Fruit fly (Drosophila melanogaster): ENCODE measurements around the gene CG32263.

CG32263 gene

dm6 chr3L:3787595-3788151, 23.2 kb downstream of the CG32263 start (continued):
- TF ChIP-seq ERR (GFP tag; optimal IDR thresholded peaks at IDR 0.05) (no peak), CG7556 (GFP tag; optimal IDR thresholded peaks at IDR 0.05) (no peak), Atf3 (GFP tag; optimal IDR thresholded peaks at IDR 0.05) (no peak), chinmo (GFP tag; IDR thresholded peaks at IDR 0.05; ENCODE audit: partially characterized antibody) (peak; percentile 52; the same call in 1 of the 4 replicates), CG7357 (GFP tag; IDR thresholded peaks at IDR 0.05) (no peak), nau (GFP tag; optimal IDR thresholded peaks at IDR 0.05) (peak; percentile 38), YL-1 (GFP tag; optimal IDR thresholded peaks at IDR 0.05) (peak; percentile 66), Hsf (GFP tag; optimal IDR thresholded peaks at IDR 0.05) (no peak), CG17568 (GFP tag; optimal IDR thresholded peaks at IDR 0.05) (peak; percentile 65), CG6683 (GFP tag; optimal IDR thresholded peaks at IDR 0.05) (no peak), Mad (GFP tag; optimal IDR thresholded peaks at IDR 0.05) (no peak), vfl (GFP tag; optimal IDR thresholded peaks at IDR 0.05) (no peak), CTCF (GFP tag; optimal IDR thresholded peaks at IDR 0.05) (no peak), tap (tag; optimal IDR thresholded peaks at IDR 0.05) (peak; percentile 8), CG7928 (GFP tag; optimal IDR thresholded peaks at IDR 0.05) (no peak), CG1647 (GFP tag; optimal IDR thresholded peaks at IDR 0.05) (no peak), CG4617 (GFP tag; optimal IDR thresholded peaks at IDR 0.05; ENCODE audit: borderline replicate concordance) (peak; percentile 19), CG3163 (GFP tag; optimal IDR thresholded peaks at IDR 0.05) (peak; percentile 52), Lhr (GFP tag; optimal IDR thresholded peaks at IDR 0.05) (peak; percentile 79), org-1 (GFP tag; optimal IDR thresholded peaks at IDR 0.05) (no peak), Hr39 (optimal IDR thresholded peaks at IDR 0.05) (no peak), CrebB (tag; optimal IDR thresholded peaks at IDR 0.05) (peak; percentile 59), Gug (GFP tag; IDR thresholded peaks at IDR 0.05) (no peak), CG1233 (GFP tag; optimal IDR thresholded peaks at IDR 0.05) (no peak), CG6272 (GFP tag; IDR thresholded peaks at IDR 0.05) (no peak), seq (GFP tag; IDR thresholded peaks at IDR 0.05) (peak; percentile 40; the same call in 1 of the 2 replicates), CG4282 (GFP tag; optimal IDR thresholded peaks at IDR 0.05) (no peak), CG7372 (GFP tag; IDR thresholded peaks at IDR 0.05) (no peak), peb (GFP tag; IDR thresholded peaks at IDR 0.05) (no peak), her (GFP tag; optimal IDR thresholded peaks at IDR 0.05) (peak; percentile 16), CG4707 (GFP tag; optimal IDR thresholded peaks at IDR 0.05) (peak; percentile 43), Fer1 (GFP tag; optimal IDR thresholded peaks at IDR 0.05) (peak; percentile 54), kay (GFP tag; optimal IDR thresholded peaks at IDR 0.05) (no peak), Bteb2 (GFP tag; optimal IDR thresholded peaks at IDR 0.05) (no peak), HmgD (GFP tag; optimal IDR thresholded peaks at IDR 0.05) (peak; percentile 15), CG9215 (GFP tag; IDR thresholded peaks at IDR 0.05) (no peak), amos (GFP tag; IDR thresholded peaks at IDR 0.05; ENCODE audit: partially characterized antibody) (peak; percentile 55; the same call in 1 of the 2 replicates), CG3838 (GFP tag; optimal IDR thresholded peaks at IDR 0.05) (no peak), Abd-B (GFP tag; optimal IDR thresholded peaks at IDR 0.05) (peak; percentile 29), abd-A (tag; optimal IDR thresholded peaks at IDR 0.05) (peak; percentile 48), Optix (GFP tag; IDR thresholded peaks at IDR 0.05) (no peak), pzg (GFP tag; optimal IDR thresholded peaks at IDR 0.05) (peak; percentile 78), CG10431 (GFP tag; optimal IDR thresholded peaks at IDR 0.05) (peak; percentile 61), Lim3 (GFP tag; IDR thresholded peaks at IDR 0.05) (no peak), CG17361 (GFP tag; IDR thresholded peaks at IDR 0.05) (0 out of 3 replicates have a peak, but pooled peaks have one; percentile 9), Dek (tag; optimal IDR thresholded peaks at IDR 0.05) (peak; percentile 10), CG17385 (GFP tag; optimal IDR thresholded peaks at IDR 0.05) (peak; percentile 32), CG17612 (GFP tag; IDR thresholded peaks at IDR 0.05) (no peak), sim (GFP tag; IDR thresholded peaks at IDR 0.05) (no peak), ara (GFP tag; IDR thresholded peaks at IDR 0.05) (no peak), Rfx (GFP tag; IDR thresholded peaks at IDR 0.05) (peak; percentile 41; the same call in 1 of the 2 replicates), bowl (GFP tag; IDR thresholded peaks at IDR 0.05) (0 out of 2 replicates have a peak, but pooled peaks have one; percentile 6)

Measured in whole organism, embryonic.